Worm (Caenorhabditis elegans) whole organism, L2 larva: ENCODE measurements around the gene ttr-1.

Source experiments
- alr-1 ChIP-seq: fragments of 150-350 bp; optimal IDR thresholded peaks from 2 replicates; lab custom pipeline; 2014; ENCODE audit warnings: missing biosample characterization, missing genetic modification characterization
- ceh-16 ChIP-seq: fragments of 150-350 bp; optimal IDR thresholded peaks from 2 replicates; lab custom pipeline; 2014; ENCODE audit warnings: missing biosample characterization, missing genetic modification characterization
- elt-1 ChIP-seq: fragments of 150-350 bp; optimal IDR thresholded peaks from 2 replicates; lab custom pipeline; 2014; ENCODE audit warnings: missing biosample characterization, missing genetic modification characterization
- elt-3 ChIP-seq: sonication (generic microtip); optimal IDR thresholded peaks from 2 replicates; lab custom pipeline; 2017; ENCODE audit warnings: missing biosample characterization, missing genetic modification characterization
- mab-5 ChIP-seq: fragments of 150-350 bp; optimal IDR thresholded peaks from 2 replicates; lab custom pipeline; 2014; ENCODE audit warnings: missing biosample characterization, missing genetic modification characterization
- nhr-11 ChIP-seq: fragments of 150-350 bp; optimal IDR thresholded peaks from 2 replicates; lab custom pipeline; 2014; ENCODE audit warnings: missing biosample characterization, missing genetic modification characterization
- nhr-77 ChIP-seq: fragments of 150-350 bp; optimal IDR thresholded peaks from 2 replicates; lab custom pipeline; 2014; ENCODE audit warnings: missing biosample characterization, missing genetic modification characterization
- snpc-4 ChIP-seq: fragments of 150-350 bp; optimal IDR thresholded peaks from 2 replicates; lab custom pipeline; 2014; ENCODE audit warnings: missing biosample characterization, missing genetic modification characterization
- unc-55 ChIP-seq: fragments of 150-350 bp; sonication (generic microtip); optimal IDR thresholded peaks from 3 replicates; lab custom pipeline; 2014; ENCODE audit warnings: missing biosample characterization, missing genetic modification reagents, missing genetic modification characterization
- unc-62 ChIP-seq: fragments of 150-350 bp; optimal IDR thresholded peaks from 2 replicates; lab custom pipeline; 2014; ENCODE audit warnings: missing biosample characterization, missing genetic modification reagents, missing genetic modification characterization
- ztf-1 ChIP-seq: fragments of 200-800 bp; sonication (Bioruptor generic); conservative IDR thresholded peaks from 2 replicates; pipeline ENCODE4 v1.3.6; 2022; ENCODE audit warnings: missing genetic modification characterization, missing compliant biosample characterization
- ztf-4 ChIP-seq: fragments of 150-350 bp; optimal IDR thresholded peaks from 2 replicates; lab custom pipeline; 2014; ENCODE audit warnings: missing biosample characterization, missing genetic modification characterization

DNA sequence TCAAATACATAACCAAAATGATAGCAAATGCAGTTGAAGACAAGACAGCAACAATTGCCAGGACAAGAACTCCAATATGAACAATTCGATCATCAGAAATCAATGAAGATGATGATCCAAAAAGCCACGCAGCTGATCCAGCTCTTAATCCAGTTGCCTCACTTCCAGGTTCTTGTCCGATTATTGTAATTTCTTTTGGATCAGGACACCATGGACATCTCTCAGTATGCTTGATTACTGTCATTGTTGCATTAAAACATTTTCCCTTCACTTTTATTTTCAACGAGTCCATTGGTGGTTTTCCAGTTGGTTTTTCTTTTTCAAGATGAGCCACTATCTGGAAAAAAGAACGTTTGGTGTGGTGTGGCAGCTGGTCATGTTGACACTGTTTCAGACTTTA, 35.5 kb downstream of the ttr-1 start:
- no peak for TF ChIP-seq snpc-4 (tag; lab: Kevin White, UChicago)
- no peak for TF ChIP-seq ceh-16 (tag; lab: Kevin White, UChicago)
- TF ChIP-seq ztf-4 (tag; lab: Kevin White, UChicago): no peak
- no peak for TF ChIP-seq alr-1 (tag; lab: Kevin White, UChicago)
- TF ChIP-seq nhr-77: no peak
- no peak for TF ChIP-seq ztf-1 (GFP tag; lab: Robert Waterston, UW)
- no peak for TF ChIP-seq unc-55 (GFP tag; lab: Kevin White, UChicago)
- no peak for TF ChIP-seq nhr-11 (tag; lab: Kevin White, UChicago)
- TF ChIP-seq unc-62 (GFP tag; lab: Kevin White, UChicago): no peak
- no peak for TF ChIP-seq mab-5 (tag; lab: Kevin White, UChicago)
- TF ChIP-seq elt-3 (tag; lab: Kevin White, UChicago): no peak
- TF ChIP-seq elt-1 (tag; lab: Kevin White, UChicago): no peak
